Worm (Caenorhabditis elegans): ENCODE results near the gene F52G3.8.

DNA sequence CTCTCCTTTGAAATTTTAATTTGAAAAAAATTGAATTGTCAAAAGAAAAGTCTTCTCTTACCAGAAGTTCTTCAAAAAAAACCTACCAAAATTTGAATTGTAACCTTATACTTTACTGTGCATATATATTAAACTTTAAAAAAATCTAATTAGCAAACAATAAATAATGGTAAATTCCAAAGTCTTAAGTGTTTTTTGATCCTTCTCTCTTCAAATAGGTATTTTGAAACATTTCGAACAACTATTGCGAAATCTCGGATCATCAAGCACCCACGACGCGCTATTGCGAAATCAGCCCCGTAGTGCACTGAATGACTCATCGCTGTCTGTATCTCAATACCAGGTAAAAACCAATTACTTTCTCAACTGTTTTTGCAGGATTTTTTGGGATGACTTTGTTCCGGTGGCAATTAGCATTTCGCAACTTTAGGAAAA lies 22.1 kb downstream of the F52G3.8 start:
- peak; percentile 92 for TF ChIP-seq fos-1 (tag; optimal IDR thresholded peaks at IDR 0.05)
- no peak for TF ChIP-seq tbx-2 (tag; optimal IDR thresholded peaks at IDR 0.05)
- no peak for TF ChIP-seq R02D3.7 (tag; optimal IDR thresholded peaks at IDR 0.05)
- TF ChIP-seq nhr-77 (tag; optimal IDR thresholded peaks at IDR 0.05): no peak
- TF ChIP-seq aly-2 (tag; optimal IDR thresholded peaks at IDR 0.05): no peak
- peak; percentile 66 for TF ChIP-seq nfya-1 (tag; optimal IDR thresholded peaks at IDR 0.05; ENCODE audit: insufficient read depth)
- peak; percentile 55 for TF ChIP-seq skn-1 (tag; optimal IDR thresholded peaks at IDR 0.05)
- no peak for TF ChIP-seq unc-62 (GFP tag; optimal IDR thresholded peaks at IDR 0.05)
- no peak for TF ChIP-seq nhr-12 (tag; optimal IDR thresholded peaks at IDR 0.05)
- peak; percentile 88 for TF ChIP-seq ztf-4 (tag; optimal IDR thresholded peaks at IDR 0.05)
- peak; percentile 3 for TF ChIP-seq nhr-76 (tag; optimal IDR thresholded peaks at IDR 0.05)
- peak; percentile 99 for TF ChIP-seq nhr-25 (tag; optimal IDR thresholded peaks at IDR 0.05)
- peak; percentile 54 for TF ChIP-seq ceh-16 (tag; optimal IDR thresholded peaks at IDR 0.05)
- TF ChIP-seq nhr-28 (tag; optimal IDR thresholded peaks at IDR 0.05): no peak

Measured in whole organism, L3 larva.